Worm (Caenorhabditis elegans) whole organism, L2 larva: ENCODE results near the gene srw-117.

ENCODE experiments used
- ama-1 ChIP-seq: fragments of 150-350 bp; optimal IDR thresholded peaks from 2 replicates; lab custom pipeline; 2018; ENCODE audit warnings: inconsistent platforms
- elt-3 ChIP-seq: sonication (generic microtip); optimal IDR thresholded peaks from 2 replicates; lab custom pipeline; 2017; ENCODE audit warnings: missing biosample characterization, missing genetic modification characterization
- lin-11 ChIP-seq: fragments of 150-350 bp; sonication (generic microtip); optimal IDR thresholded peaks from 2 replicates; lab custom pipeline; 2014; ENCODE audit warnings: missing biosample characterization, missing genetic modification characterization, inconsistent platforms, mixed read lengths
- mdl-1 ChIP-seq, 2 experiments: fragments of 150-350 bp in 1 of 2; sonication (generic microtip) in 1 of 2; optimal IDR thresholded peaks; 2 replicates each; lab custom pipeline; 2017; ENCODE audit warnings: missing biosample characterization in 2 of 2, missing genetic modification characterization in 2 of 2
- nhr-10 ChIP-seq: sonication (generic microtip); optimal IDR thresholded peaks from 2 replicates; lab custom pipeline; 2017; ENCODE audit warnings: missing biosample characterization, missing genetic modification characterization
- nhr-23 ChIP-seq: fragments of 150-350 bp; optimal IDR thresholded peaks from 2 replicates; lab custom pipeline; 2014; ENCODE audit warnings: missing biosample characterization, missing genetic modification reagents, missing genetic modification characterization
- nhr-237 ChIP-seq: fragments of 150-350 bp; optimal IDR thresholded peaks from 2 replicates; lab custom pipeline; 2014; ENCODE audit warnings: missing biosample characterization, missing genetic modification characterization
- sem-4 ChIP-seq: fragments of 150-350 bp; optimal IDR thresholded peaks from 2 replicates; lab custom pipeline; 2014; ENCODE audit warnings: missing biosample characterization, missing genetic modification reagents, missing genetic modification characterization
- skn-1 ChIP-seq: sonication (generic microtip); optimal IDR thresholded peaks from 2 replicates; lab custom pipeline; 2017; ENCODE audit warnings: missing biosample characterization, missing genetic modification characterization
- unc-62 ChIP-seq: fragments of 150-350 bp; optimal IDR thresholded peaks from 2 replicates; lab custom pipeline; 2014; ENCODE audit warnings: missing biosample characterization, missing genetic modification reagents, missing genetic modification characterization

ce11 chrV:2996105-2996504 is 12.9 kb upstream of the srw-117 start, which contains the start of gene srw-120:
- TF ChIP-seq nhr-23 (tag; lab: Kevin White, UChicago) (no peak), skn-1 (no peak), nhr-237 (tag; lab: Kevin White, UChicago) (no peak), mdl-1 (tag; optimal IDR thresholded peaks at IDR 0.05; lab: Kevin White, UChicago) (no peak), unc-62 (GFP tag; lab: Kevin White, UChicago) (no peak), lin-11 (tag; lab: Kevin White, UChicago) (no peak), ama-1 (lab: Kevin White, UChicago) (no peak), sem-4 (tag; lab: Kevin White, UChicago) (no peak), nhr-10 (no peak), elt-3 (tag; lab: Kevin White, UChicago) (no peak)
